Fruit fly (Drosophila melanogaster) whole organism, adult: ENCODE results near the gene MED17.

Source experiments
- CG12768 ChIP-seq: fragments of 200-800 bp; sonication (Bioruptor generic); optimal IDR thresholded peaks from 2 replicates; lab custom pipeline; 2017; ENCODE audit warnings: missing biosample characterization, missing genetic modification characterization, mild to moderate bottlenecking, moderate library complexity, missing genetic modification reagents
- CG1620 ChIP-seq: fragments of 200-800 bp; sonication (Bioruptor generic); optimal IDR thresholded peaks from 2 replicates; lab custom pipeline; 2016; ENCODE audit warnings: missing biosample characterization, missing genetic modification characterization
- CG5204 ChIP-seq: fragments of 200-800 bp; sonication (Bioruptor generic); optimal IDR thresholded peaks from 2 replicates; lab custom pipeline; 2016; ENCODE audit warnings: missing biosample characterization, missing genetic modification characterization
- CG7045 ChIP-seq: fragments of 200-800 bp; sonication (Bioruptor generic); optimal IDR thresholded peaks from 2 replicates; lab custom pipeline; 2017; ENCODE audit warnings: missing biosample characterization, mild to moderate bottlenecking, missing genetic modification characterization
- Clk ChIP-seq: fragments of 200-800 bp; sonication (Bioruptor generic); optimal IDR thresholded peaks from 2 replicates; lab custom pipeline; 2017; ENCODE audit warnings: missing biosample characterization, missing genetic modification characterization
- Crg-1 ChIP-seq: fragments of 200-800 bp; sonication (Bioruptor generic); optimal IDR thresholded peaks from 2 replicates; lab custom pipeline; 2016; ENCODE audit warnings: missing biosample characterization, missing genetic modification characterization
- Hr96 ChIP-seq: fragments of 200-800 bp; sonication (Bioruptor generic); optimal IDR thresholded peaks from 2 replicates; lab custom pipeline; 2016; ENCODE audit warnings: missing biosample characterization, missing genetic modification characterization
- Mnt ChIP-seq: fragments of 200-800 bp; sonication (Bioruptor generic); optimal IDR thresholded peaks from 2 replicates; lab custom pipeline; 2016; ENCODE audit warnings: missing biosample characterization, mild to moderate bottlenecking, missing genetic modification characterization
- bab1 ChIP-seq: fragments of 200-800 bp; sonication (Bioruptor generic); optimal IDR thresholded peaks from 3 replicates; lab custom pipeline; 2019; ENCODE audit warnings: missing biosample characterization, mild to moderate bottlenecking, missing genetic modification characterization, moderate library complexity
- cic ChIP-seq: fragments of 200-800 bp; sonication (Bioruptor generic); optimal IDR thresholded peaks from 2 replicates; lab custom pipeline; 2017; ENCODE audit warnings: missing biosample characterization, mild to moderate bottlenecking, missing genetic modification characterization, moderate library complexity
- cnc ChIP-seq, 2 experiments: fragments of >200 bp; optimal IDR thresholded peaks; 2 replicates each; lab custom pipeline; 2017
- kay ChIP-seq: fragments of 200-800 bp; sonication (Bioruptor generic); peaks from one replicate; lab custom pipeline; 2016; ENCODE audit warnings: missing biosample characterization, missing genetic modification characterization, borderline replicate concordance
- ovo ChIP-seq: fragments of 200-800 bp; sonication (Bioruptor generic); optimal IDR thresholded peaks from 2 replicates; lab custom pipeline; 2016; ENCODE audit warnings: missing biosample characterization, missing genetic modification characterization
- pad ChIP-seq: fragments of 200-800 bp; sonication (Bioruptor generic); optimal IDR thresholded peaks from 3 replicates; lab custom pipeline; 2017; ENCODE audit warnings: missing biosample characterization, missing genetic modification characterization, mild to moderate bottlenecking, moderate library complexity, missing genetic modification reagents
- tj ChIP-seq: fragments of 200-800 bp; sonication (Bioruptor generic); optimal IDR thresholded peaks from 3 replicates; lab custom pipeline; 2017; ENCODE audit warnings: missing biosample characterization, mild to moderate bottlenecking, missing genetic modification characterization, moderate library complexity
- toe ChIP-seq: fragments of 200-800 bp; sonication (Bioruptor generic); optimal IDR thresholded peaks from 2 replicates; lab custom pipeline; 2016; ENCODE audit warnings: missing biosample characterization, missing genetic modification characterization

The MED17 gene

dm6 chr3R:18230229-18230628, 41.4 kb downstream of the MED17 start:
- TF ChIP-seq cnc (optimal IDR thresholded peaks at IDR 0.05; lab: Kevin White, UChicago) (no peak), Mnt (no peak), toe (no peak), cic (GFP tag; lab: Kevin White, UChicago) (peak; percentile 16)

dm6 chr3R:18232187-18232586, 43.3 kb downstream of the MED17 start:
- TF ChIP-seq toe (no peak), kay (GFP tag; lab: Kevin White, UChicago) (no peak), CG7045 (GFP tag; lab: Kevin White, UChicago) (no peak), tj (GFP tag; lab: Kevin White, UChicago) (no peak), bab1 (no peak), CG1620 (GFP tag; lab: Kevin White, UChicago) (no peak), pad (GFP tag; lab: Kevin White, UChicago) (no peak), CG12768 (GFP tag; lab: Kevin White, UChicago) (no peak), Crg-1 (GFP tag; lab: Kevin White, UChicago) (no peak), Mnt (no peak), cnc (optimal IDR thresholded peaks at IDR 0.05; lab: Kevin White, UChicago) (no peak), Clk (GFP tag; lab: Kevin White, UChicago) (no peak), CG5204 (GFP tag; lab: Kevin White, UChicago) (no peak), ovo (GFP tag; lab: Kevin White, UChicago) (no peak)

- no peak for TF ChIP-seq Hr96 (GFP tag; lab: Kevin White, UChicago)
Measured at dm6 chr3R:18234699-18235257, 45.9 kb downstream of the MED17 start.

dm6 chr3R:18235879-18236278, 47.0 kb downstream of the MED17 start, which contains the start of gene repo:
TSS of gene repo (plus strand) at chr3R:18236192.
- TF ChIP-seq pad (GFP tag; lab: Kevin White, UChicago): peak; percentile 13
- peak; percentile 1 for TF ChIP-seq tj (GFP tag; lab: Kevin White, UChicago)
- no peak for TF ChIP-seq CG7045 (GFP tag; lab: Kevin White, UChicago)
